Fruit fly (Drosophila melanogaster) whole organism: Measurements from ENCODE around the gene CG12213.

ENCODE experiments used
- EcR ChIP-seq, 2 experiments: fragments of >200 bp; optimal IDR thresholded peaks; 2 replicates each; lab custom pipeline; 2017; ENCODE audit warnings: missing biosample characterization in 2 of 2, missing genetic modification characterization in 2 of 2, missing genetic modification reagents in 2 of 2
- pan ChIP-seq: fragments of >200 bp; optimal IDR thresholded peaks from 2 replicates; lab custom pipeline; 2017
- psq ChIP-seq: fragments of >200 bp; optimal IDR thresholded peaks from 2 replicates; lab custom pipeline; 2017
- usp ChIP-seq: fragments of >200 bp; optimal IDR thresholded peaks from 2 replicates; lab custom pipeline; 2017; ENCODE audit warnings: missing biosample characterization, missing genetic modification characterization, mixed read lengths

DNA sequence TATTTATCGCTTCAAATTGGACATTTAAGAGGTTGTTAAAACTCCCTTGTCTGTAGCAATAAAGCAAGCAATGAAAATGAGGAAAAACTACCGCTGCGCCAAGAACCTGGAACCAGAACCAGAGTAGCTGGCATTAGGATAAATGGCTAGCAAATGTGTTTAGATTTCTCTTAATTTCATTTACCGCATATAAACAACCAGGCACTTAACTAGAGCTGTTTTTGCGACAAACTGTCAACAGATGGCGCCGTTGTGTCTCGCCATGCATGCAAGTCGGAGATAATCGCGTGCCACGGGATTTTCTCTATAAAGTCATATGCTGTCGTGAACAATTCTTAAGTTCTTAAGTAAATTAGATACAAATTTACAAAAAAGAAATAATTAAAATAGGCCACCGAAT lies 33.6 kb downstream of the CG12213 start:
- TF ChIP-seq EcR (GFP tag; optimal IDR thresholded peaks at IDR 0.05; lab: Kevin White, UChicago) (no peak), pan (lab: Kevin White, UChicago) (no peak), usp (GFP tag; lab: Kevin White, UChicago) (no peak), psq (lab: Kevin White, UChicago) (no peak)
